Worm (Caenorhabditis elegans) whole organism, L4 larva: ENCODE results near the gene Y47D7A.2.

ENCODE experiments used
- T20F7.1 ChIP-seq: fragments of 200-800 bp; sonication (Bioruptor generic); optimal IDR thresholded peaks from 2 replicates; lab custom pipeline; 2018; ENCODE audit warnings: mild to moderate bottlenecking, missing genetic modification characterization, missing compliant biosample characterization
- ceh-44 ChIP-seq: fragments of 200-800 bp; sonication (Bioruptor generic); IDR thresholded peaks from 2 replicates; pipeline ENCODE4 v1.3.6; 2022; ENCODE audit warnings: missing genetic modification reagents, missing genetic modification characterization, missing compliant biosample characterization
- fkh-10 ChIP-seq: fragments of 150-350 bp; optimal IDR thresholded peaks from 2 replicates; lab custom pipeline; 2014; ENCODE audit warnings: missing biosample characterization, missing genetic modification reagents, missing genetic modification characterization
- hif-1 ChIP-seq, 2 experiments: sonication (generic microtip); optimal IDR thresholded peaks; 2 replicates each; lab custom pipeline; 2016 to 2017; ENCODE audit warnings: missing compliant biosample characterization in 2 of 2, missing genetic modification characterization in 2 of 2, missing genetic modification reagents in 2 of 2, missing genotype in 2 of 2, mild to moderate bottlenecking in 1 of 2
- lin-15B ChIP-seq: fragments of 150-350 bp; sonication (generic microtip); optimal IDR thresholded peaks from 3 replicates; lab custom pipeline; 2014; ENCODE audit warnings: missing biosample characterization, missing genetic modification characterization
- nhr-28 ChIP-seq: fragments of 150-350 bp; optimal IDR thresholded peaks from 2 replicates; lab custom pipeline; 2014; ENCODE audit warnings: missing biosample characterization, missing genetic modification characterization
- nhr-77 ChIP-seq: fragments of 150-350 bp; optimal IDR thresholded peaks from 2 replicates; lab custom pipeline; 2014; ENCODE audit warnings: missing biosample characterization, missing genetic modification characterization
- pha-4 ChIP-seq, 2 experiments: fragments of 150-350 bp in 1 of 2; fragments of 200-800 bp in 1 of 2; sonication (Bioruptor generic) in 1 of 2; IDR thresholded peaks in 1 of 2; optimal IDR thresholded peaks in 1 of 2; 2 replicates each; pipeline versions ENCODE4 v1.3.6 to Lab custom; 2014 to 2022; ENCODE audit warnings: missing genetic modification characterization in 2 of 2, missing genetic modification reagents in 2 of 2, missing biosample characterization in 1 of 2, missing compliant biosample characterization in 1 of 2
- rbr-2 ChIP-seq: sonication (generic microtip); optimal IDR thresholded peaks from 2 replicates; lab custom pipeline; 2016; ENCODE audit warnings: missing genotype, missing genetic modification characterization, missing compliant biosample characterization
- snpc-4 ChIP-seq: fragments of 150-350 bp; optimal IDR thresholded peaks from 2 replicates; lab custom pipeline; 2014; ENCODE audit warnings: missing biosample characterization, missing genetic modification characterization

- TF ChIP-seq T20F7.1 (no peak), snpc-4 (no peak), rbr-2 (tag; lab: Kevin White, UChicago) (no peak), nhr-28 (tag; lab: Kevin White, UChicago) (no peak), lin-15B (tag; lab: Kevin White, UChicago) (no peak), pha-4 (GFP tag; IDR thresholded peaks at IDR 0.05; lab: Robert Waterston, UW) (no peak), pha-4 (tag; optimal IDR thresholded peaks at IDR 0.05; lab: Kevin White, UChicago) (no peak), fkh-10 (GFP tag; lab: Kevin White, UChicago) (no peak), ceh-44 (GFP tag; lab: Robert Waterston, UW) (no peak), nhr-77 (no peak), hif-1 (tag; optimal IDR thresholded peaks at IDR 0.05; lab: Kevin White, UChicago) (no peak)
Observed at ce11 chrV:4398127-4398526, 21.9 kb upstream of the Y47D7A.2 start.
